Worm (Caenorhabditis elegans) whole organism, L3 larva: ENCODE data around the gene F59E11.7.

Experiments
- ceh-82 ChIP-seq: fragments of 150-350 bp; optimal IDR thresholded peaks from 2 replicates; lab custom pipeline; 2014; ENCODE audit warnings: missing biosample characterization, missing genetic modification characterization
- elt-1 ChIP-seq: fragments of 150-350 bp; optimal IDR thresholded peaks from 2 replicates; lab custom pipeline; 2014; ENCODE audit warnings: missing biosample characterization, missing genetic modification characterization
- fkh-10 ChIP-seq: sonication (generic microtip); optimal IDR thresholded peaks from 2 replicates; lab custom pipeline; 2017; ENCODE audit warnings: missing biosample characterization, missing genetic modification reagents, missing genetic modification characterization
- mdl-1 ChIP-seq: fragments of 150-350 bp; optimal IDR thresholded peaks from 2 replicates; lab custom pipeline; 2014; ENCODE audit warnings: missing biosample characterization, missing genetic modification characterization
- nhr-23 ChIP-seq: fragments of 150-350 bp; optimal IDR thresholded peaks from 2 replicates; lab custom pipeline; 2014; ENCODE audit warnings: missing biosample characterization, missing genetic modification reagents, missing genetic modification characterization
- nhr-237 ChIP-seq: fragments of 150-350 bp; optimal IDR thresholded peaks from 2 replicates; lab custom pipeline; 2014; ENCODE audit warnings: missing biosample characterization, missing genetic modification characterization
- nhr-67 ChIP-seq: fragments of 150-350 bp; optimal IDR thresholded peaks from 2 replicates; lab custom pipeline; 2014; ENCODE audit warnings: missing biosample characterization, missing genetic modification characterization
- nhr-77 ChIP-seq: fragments of 150-350 bp; optimal IDR thresholded peaks from 2 replicates; lab custom pipeline; 2014; ENCODE audit warnings: missing biosample characterization, missing genetic modification characterization
- pha-4 ChIP-seq: fragments of 150-350 bp; optimal IDR thresholded peaks from 2 replicates; lab custom pipeline; 2014; ENCODE audit warnings: missing biosample characterization, missing genetic modification reagents, missing genetic modification characterization
- snpc-4 ChIP-seq: fragments of 150-350 bp; optimal IDR thresholded peaks from 2 replicates; lab custom pipeline; 2014; ENCODE audit warnings: missing biosample characterization, missing genetic modification characterization
- tbx-2 ChIP-seq: sonication (generic microtip); optimal IDR thresholded peaks from 2 replicates; lab custom pipeline; 2016; ENCODE audit warnings: mild to moderate bottlenecking, missing genetic modification characterization, missing compliant biosample characterization
- unc-62 ChIP-seq: fragments of 150-350 bp; sonication (generic microtip); optimal IDR thresholded peaks from 4 replicates; lab custom pipeline; 2014; ENCODE audit warnings: missing biosample characterization, missing genetic modification reagents, missing genetic modification characterization

ce11 chrV:9005243-9005642, 15.2 kb downstream of the F59E11.7 start, which contains the start of gene srx-3:
- TF ChIP-seq nhr-237 (tag; lab: Kevin White, UChicago) = no peak
- TF ChIP-seq fkh-10 (GFP tag; lab: Kevin White, UChicago) = no peak
- TF ChIP-seq nhr-67 (tag; lab: Kevin White, UChicago) = no peak
- no peak for TF ChIP-seq snpc-4 (tag; lab: Kevin White, UChicago)
- TF ChIP-seq ceh-82 = no peak
- TF ChIP-seq nhr-23 (tag; lab: Kevin White, UChicago) = no peak
- no peak for TF ChIP-seq pha-4 (tag; lab: Kevin White, UChicago)
- no peak for TF ChIP-seq tbx-2
- TF ChIP-seq elt-1 (tag; lab: Kevin White, UChicago) = no peak
- no peak for TF ChIP-seq mdl-1
- TF ChIP-seq nhr-77 (tag; lab: Kevin White, UChicago) = no peak
- no peak for TF ChIP-seq unc-62 (GFP tag; lab: Kevin White, UChicago)
